Fruit fly (Drosophila melanogaster): ENCODE measurements around the gene sty.

Gene sty

dm6 chr3L:3388708-3389665 lies 35.7 kb downstream of the sty start (continued):
- TF ChIP-seq sd (tag; optimal IDR thresholded peaks at IDR 0.05) (no peak), Taf1 (GFP tag; IDR thresholded peaks at IDR 0.05) (no peak), CG4424 (GFP tag; optimal IDR thresholded peaks at IDR 0.05) (peak; percentile 24), CG33557 (GFP tag; optimal IDR thresholded peaks at IDR 0.05) (no peak), CG18262 (tag; optimal IDR thresholded peaks at IDR 0.05) (no peak), ab (GFP tag; optimal IDR thresholded peaks at IDR 0.05) (no peak), CG7839 (tag; optimal IDR thresholded peaks at IDR 0.05) (no peak), CG4404 (GFP tag; IDR thresholded peaks at IDR 0.05) (no peak), HHEX (GFP tag; optimal IDR thresholded peaks at IDR 0.05) (no peak), Hmr (GFP tag; optimal IDR thresholded peaks at IDR 0.05) (no peak), al (GFP tag; IDR thresholded peaks at IDR 0.05) (no peak), sc (optimal IDR thresholded peaks at IDR 0.05) (no peak), sc (GFP tag; optimal IDR thresholded peaks at IDR 0.05) (no peak), CG13296 (GFP tag; optimal IDR thresholded peaks at IDR 0.05) (no peak), insv (GFP tag; optimal IDR thresholded peaks at IDR 0.05) (no peak), pfk (GFP tag; optimal IDR thresholded peaks at IDR 0.05) (no peak), Jarid2 (GFP tag; optimal IDR thresholded peaks at IDR 0.05) (no peak), sob (GFP tag; IDR thresholded peaks at IDR 0.05) (peak; percentile 42), vfl (GFP tag; optimal IDR thresholded peaks at IDR 0.05) (no peak), ind (GFP tag; optimal IDR thresholded peaks at IDR 0.05) (no peak), emc (GFP tag; optimal IDR thresholded peaks at IDR 0.05) (no peak), gro (GFP tag; optimal IDR thresholded peaks at IDR 0.05) (no peak), Dip2 (GFP tag; IDR thresholded peaks at IDR 0.05) (no peak), Hr78 (GFP tag; optimal IDR thresholded peaks at IDR 0.05) (no peak), chm (GFP tag; IDR thresholded peaks at IDR 0.05) (peak; percentile 57; the same call in 1 of the 2 replicates), grn (GFP tag; optimal IDR thresholded peaks at IDR 0.05) (no peak), peb (GFP tag; IDR thresholded peaks at IDR 0.05) (no peak), Xrp1 (GFP tag; IDR thresholded peaks at IDR 0.05) (peak; percentile 50), run (tag; optimal IDR thresholded peaks at IDR 0.05) (no peak), nmo (GFP tag; optimal IDR thresholded peaks at IDR 0.05) (no peak), Tbp (GFP tag; optimal IDR thresholded peaks at IDR 0.05) (no peak), stc (GFP tag; IDR thresholded peaks at IDR 0.05) (0 out of 2 replicates have a peak, but pooled peaks have one; percentile 6), kni (GFP tag; optimal IDR thresholded peaks at IDR 0.05) (no peak), Fer1 (GFP tag; optimal IDR thresholded peaks at IDR 0.05) (no peak), Ada2b (GFP tag; IDR thresholded peaks at IDR 0.05) (no peak), CG8944 (GFP tag; optimal IDR thresholded peaks at IDR 0.05) (no peak), fru (optimal IDR thresholded peaks at IDR 0.05) (no peak), Poxn (GFP tag; IDR thresholded peaks at IDR 0.05) (no peak), Nf-YB (GFP tag; optimal IDR thresholded peaks at IDR 0.05) (no peak), CG7271 (tag; optimal IDR thresholded peaks at IDR 0.05) (no peak), CG34376 (GFP tag; optimal IDR thresholded peaks at IDR 0.05) (no peak), CG31365 (tag; optimal IDR thresholded peaks at IDR 0.05) (no peak), YL-1 (GFP tag; optimal IDR thresholded peaks at IDR 0.05) (no peak), caup (GFP tag; optimal IDR thresholded peaks at IDR 0.05; ENCODE audit: severe bottlenecking) (no peak), Nf-YA (GFP tag; IDR thresholded peaks at IDR 0.05) (no peak), CG1529 (GFP tag; optimal IDR thresholded peaks at IDR 0.05) (no peak), CG7786 (GFP tag; optimal IDR thresholded peaks at IDR 0.05) (no peak), dan (GFP tag; IDR thresholded peaks at IDR 0.05) (no peak), D19B (GFP tag; optimal IDR thresholded peaks at IDR 0.05) (no peak), gt (GFP tag; IDR thresholded peaks at IDR 0.05) (0 out of 2 replicates have a peak, but pooled peaks have one; percentile 6)
